ENCODE assay signal across 3 worm cellular contexts in genomic region chrIV:8144341-8144740, ce11.
TF ChIP-seq lines count a peak whose summit lies in the region.

No protein-coding gene starts in this region.

TF ChIP-seq in whole organism, L1 larva, 84 proteins besides CTCF, POLR2A, EP300 and RAD21:
- peak; percentile 65 for TF ChIP-seq dsc-1 (tag; optimal IDR thresholded peaks at IDR 0.05; lab: Kevin White, UChicago)
- no peak for TF ChIP-seq rnt-1 (tag; optimal IDR thresholded peaks at IDR 0.05; lab: Kevin White, UChicago)
- TF ChIP-seq ets-5 (GFP tag; IDR thresholded peaks at IDR 0.05; lab: Robert Waterston, UW) = no peak

TF ChIP-seq in whole organism, L2 larva, 48 proteins besides CTCF, POLR2A, EP300 and RAD21:
- no peak for TF ChIP-seq zag-1 (tag; optimal IDR thresholded peaks at IDR 0.05; lab: Kevin White, UChicago)
- TF ChIP-seq nhr-6 (tag; optimal IDR thresholded peaks at IDR 0.05; lab: Kevin White, UChicago) = no peak
- TF ChIP-seq lin-11 (tag; optimal IDR thresholded peaks at IDR 0.05; lab: Kevin White, UChicago) = no peak
- TF ChIP-seq unc-62 (GFP tag; optimal IDR thresholded peaks at IDR 0.05; lab: Kevin White, UChicago) = no peak
- peak; percentile 66 for TF ChIP-seq unc-55 (GFP tag; optimal IDR thresholded peaks at IDR 0.05; lab: Kevin White, UChicago)
- TF ChIP-seq mbf-1 (tag; optimal IDR thresholded peaks at IDR 0.05; lab: Kevin White, UChicago) = no peak
- no peak for TF ChIP-seq R02D3.7 (tag; optimal IDR thresholded peaks at IDR 0.05; lab: Kevin White, UChicago)
- no peak for TF ChIP-seq C34F6.9 (tag; optimal IDR thresholded peaks at IDR 0.05; lab: Kevin White, UChicago)
- TF ChIP-seq ztf-11 (tag; optimal IDR thresholded peaks at IDR 0.05; lab: Kevin White, UChicago) = no peak
TF ChIP-seq in whole organism, L2 larva: peak in this region for 1.

TF ChIP-seq in whole organism, L4 larva, 104 proteins besides CTCF, POLR2A, EP300 and RAD21:
- peak; percentile 13 for TF ChIP-seq aha-1 (tag; lab: Kevin White, UChicago)
- TF ChIP-seq daf-19 (GFP tag; conservative IDR thresholded peaks at IDR 0.05; lab: Robert Waterston, UW) = no peak
- no peak for TF ChIP-seq zip-2 (tag; optimal IDR thresholded peaks at IDR 0.05; lab: Kevin White, UChicago)
- peak; percentile 20; the same call in 1 of the 2 replicates for TF ChIP-seq T26A8.4 (GFP tag; IDR thresholded peaks at IDR 0.05; lab: Robert Waterston, UW)

Comparison
In these comparisons a context has a peak if more than half of its experiments do, and no peak if none do; other contexts are left out.
1. Of the 29 proteins assayed by ChIP-seq in both whole organism, L4 larva and whole organism, L1 larva: peak only in whole organism, L4 larva: aha-1; only in whole organism, L1 larva: none; in both: none; in neither: 28.